Worm (Caenorhabditis elegans): ENCODE results near the gene noah-2.

Gene noah-2

ce11 chrIV:14070992-14071289, 20.1 kb upstream of the noah-2 start (continued):
- no peak for TF ChIP-seq dmd-9 (GFP tag; IDR thresholded peaks at IDR 0.05)

ce11 chrIV:14071466-14071865, 19.6 kb upstream of the noah-2 start, which contains the start of gene ccar-1:
Gene ccar-1, plus strand, starts transcription at chrIV:14071548.
- TF ChIP-seq dmd-9 (GFP tag; IDR thresholded peaks at IDR 0.05) (peak; percentile 59; the same call in 1 of the 2 replicates), F26F4.8 (GFP tag; conservative IDR thresholded peaks at IDR 0.05) (no peak), spr-1 (tag; optimal IDR thresholded peaks at IDR 0.05) (no peak), egl-43 (GFP tag; IDR thresholded peaks at IDR 0.05) (peak; percentile 43; the same call in 1 of the 2 replicates), lir-3 (tag; optimal IDR thresholded peaks at IDR 0.05) (no peak), rbr-2 (tag; optimal IDR thresholded peaks at IDR 0.05) (no peak), snpc-1.2 (GFP tag; IDR thresholded peaks at IDR 0.05) (peak; percentile 60), vab-7 (GFP tag; IDR thresholded peaks at IDR 0.05) (no peak; the same call in 1 of the 2 replicates), Y105C5A.15 (GFP tag; IDR thresholded peaks at IDR 0.05) (0 out of 2 replicates have a peak, but pooled peaks have one; percentile 62)

ce11 chrIV:14072011-14072649, 18.9 kb upstream of the noah-2 start:
- TF ChIP-seq F10B5.3 (tag; optimal IDR thresholded peaks at IDR 0.05), result no peak
- TF ChIP-seq gei-8 (GFP tag; optimal IDR thresholded peaks at IDR 0.05), result no peak
- TF ChIP-seq mes-2 (tag; optimal IDR thresholded peaks at IDR 0.05; ENCODE audit: poor library complexity, severe bottlenecking), result no peak
- no peak for TF ChIP-seq zag-1 (tag; optimal IDR thresholded peaks at IDR 0.05)
- no peak for TF ChIP-seq ceh-62 (tag; optimal IDR thresholded peaks at IDR 0.05)
- no peak for TF ChIP-seq zip-2 (tag; optimal IDR thresholded peaks at IDR 0.05)
- TF ChIP-seq R02D3.7 (tag; optimal IDR thresholded peaks at IDR 0.05), result no peak
- TF ChIP-seq ceh-82 (tag; optimal IDR thresholded peaks at IDR 0.05), result no peak
- TF ChIP-seq tra-1 (GFP tag; IDR thresholded peaks at IDR 0.05), result 0 out of 2 replicates have a peak, but pooled peaks have one; percentile 6
- TF ChIP-seq hlh-30 (tag; optimal IDR thresholded peaks at IDR 0.05; ENCODE audit: insufficient read depth), result no peak
- TF ChIP-seq lsy-2 (tag; optimal IDR thresholded peaks at IDR 0.05), result no peak
- no peak for TF ChIP-seq madf-5 (GFP tag; IDR thresholded peaks at IDR 0.05)
- TF ChIP-seq set-16 (GFP tag; IDR thresholded peaks at IDR 0.05), result peak; percentile 84
- peak; percentile 34; the same call in 1 of the 2 replicates for TF ChIP-seq T26A8.4 (GFP tag; IDR thresholded peaks at IDR 0.05)
- no peak for TF ChIP-seq nhr-77 (tag; optimal IDR thresholded peaks at IDR 0.05)
- no peak for TF ChIP-seq F44E2.7 (GFP tag; IDR thresholded peaks at IDR 0.05)
- no peak for TF ChIP-seq mep-1 (tag; optimal IDR thresholded peaks at IDR 0.05)
- TF ChIP-seq duxl-1 (tag; optimal IDR thresholded peaks at IDR 0.05; ENCODE audit: poor library complexity), result no peak
- TF ChIP-seq pha-4 (GFP tag; IDR thresholded peaks at IDR 0.05), result peak; percentile 28; the same call in 1 of the 2 replicates
- no peak for TF ChIP-seq pha-4 (tag; optimal IDR thresholded peaks at IDR 0.05)
- TF ChIP-seq php-3 (GFP tag; IDR thresholded peaks at IDR 0.05), result no peak
- TF ChIP-seq unc-62 (GFP tag; optimal IDR thresholded peaks at IDR 0.05 in 1 of 2), result peak in 1 of 2 experiments; percentile 80
- TF ChIP-seq unc-62 (tag; optimal IDR thresholded peaks at IDR 0.05), result no peak
- TF ChIP-seq Y48G9A.11 (GFP tag; IDR thresholded peaks at IDR 0.05), result 0 out of 2 replicates have a peak, but pooled peaks have one; percentile 12
- TF ChIP-seq lin-38 (GFP tag; IDR thresholded peaks at IDR 0.05), result peak; percentile 36
- no peak for TF ChIP-seq nhr-10 (tag; optimal IDR thresholded peaks at IDR 0.05)
- no peak for TF ChIP-seq Y75B8A.6 (GFP tag; IDR thresholded peaks at IDR 0.05)
- TF ChIP-seq lim-7 (GFP tag; IDR thresholded peaks at IDR 0.05), result no peak
- peak; percentile 52 for TF ChIP-seq Y5F2A.4 (GFP tag; optimal IDR thresholded peaks at IDR 0.05)
- no peak for TF ChIP-seq zip-11 (GFP tag; IDR thresholded peaks at IDR 0.05)
- TF ChIP-seq lin-15B (tag; optimal IDR thresholded peaks at IDR 0.05), result no peak
